Fruit fly (Drosophila melanogaster): ENCODE measurements around the gene Ras64B.
A peak's percentile ranks its signal among the peaks of the same experiment; 100 is the strongest.

Ras64B gene

DNA sequence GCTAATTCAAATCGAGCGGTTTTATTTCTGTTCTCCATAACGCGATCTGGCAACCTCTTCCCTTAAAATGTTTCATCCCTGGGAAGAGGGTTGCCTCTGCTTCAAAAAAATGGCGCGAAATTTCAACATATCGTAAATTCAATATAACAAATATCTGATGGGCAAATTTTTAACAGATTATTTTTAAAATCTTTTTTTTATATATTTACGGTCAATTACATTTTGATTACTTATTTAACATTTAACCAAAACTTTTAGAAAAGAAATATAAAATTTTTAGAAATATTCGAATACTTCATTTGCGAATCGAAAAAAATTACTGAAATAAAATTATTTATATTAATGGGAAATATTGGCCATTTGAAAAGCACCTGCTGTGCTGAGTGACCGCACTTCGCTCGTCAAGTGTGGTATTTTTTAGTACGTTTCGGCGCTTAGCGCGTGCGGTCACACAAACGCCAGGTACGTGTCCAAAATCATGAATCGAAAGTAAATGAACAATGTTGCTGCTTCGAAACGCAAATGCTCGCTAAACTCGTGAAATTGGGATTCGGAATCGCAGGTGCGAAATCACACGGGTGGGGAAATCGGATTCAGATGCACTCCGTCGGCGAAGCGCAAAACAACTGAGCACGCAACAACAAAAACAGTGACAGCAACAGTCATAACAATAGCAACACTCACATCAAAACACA lies 31.2 kb downstream of the Ras64B start, which contains the start of gene Ero1L (continued):
- peak; percentile 2 for TF ChIP-seq CG12071 (GFP tag; optimal IDR thresholded peaks at IDR 0.05)
- TF ChIP-seq CG16813 (GFP tag; IDR thresholded peaks at IDR 0.05; ENCODE audit: partially characterized antibody): no peak
- TF ChIP-seq CG5953 (GFP tag; IDR thresholded peaks at IDR 0.05): no peak
- no peak for TF ChIP-seq CG13775 (GFP tag; optimal IDR thresholded peaks at IDR 0.05)
- no peak for TF ChIP-seq sqz (GFP tag; optimal IDR thresholded peaks at IDR 0.05)
- TF ChIP-seq CG4730 (GFP tag; IDR thresholded peaks at IDR 0.05): no peak
- no peak for TF ChIP-seq sens-2 (GFP tag; IDR thresholded peaks at IDR 0.05)
- peak; percentile 98 for TF ChIP-seq CG7928 (GFP tag; optimal IDR thresholded peaks at IDR 0.05)
- no peak for TF ChIP-seq CG4282 (GFP tag; optimal IDR thresholded peaks at IDR 0.05)
- no peak for TF ChIP-seq Scr (GFP tag; IDR thresholded peaks at IDR 0.05; ENCODE audit: partially characterized antibody)
- no peak for TF ChIP-seq CHES-1-like (GFP tag; optimal IDR thresholded peaks at IDR 0.05)
- TF ChIP-seq CG18476 (GFP tag; optimal IDR thresholded peaks at IDR 0.05): no peak
- TF ChIP-seq CG11696 (GFP tag; IDR thresholded peaks at IDR 0.05): peak; percentile 92
- no peak for TF ChIP-seq Usf (GFP tag; optimal IDR thresholded peaks at IDR 0.05)
- TF ChIP-seq Dll (GFP tag; IDR thresholded peaks at IDR 0.05; ENCODE audit: partially characterized antibody): peak; percentile 41; the same call in 1 of the 4 replicates
- TF ChIP-seq pnt (GFP tag; optimal IDR thresholded peaks at IDR 0.05): no peak
- peak; percentile 98 for TF ChIP-seq E2f2 (GFP tag; IDR thresholded peaks at IDR 0.05)
- no peak for TF ChIP-seq Elba2 (GFP tag; optimal IDR thresholded peaks at IDR 0.05)
- peak; percentile 47 for TF ChIP-seq Sox100B (GFP tag; optimal IDR thresholded peaks at IDR 0.05)
- TF ChIP-seq CG10431 (GFP tag; optimal IDR thresholded peaks at IDR 0.05): no peak
- TF ChIP-seq Taf1 (GFP tag; IDR thresholded peaks at IDR 0.05): no peak
- no peak for TF ChIP-seq Rx (GFP tag; IDR thresholded peaks at IDR 0.05)
- TF ChIP-seq gcm (GFP tag; optimal IDR thresholded peaks at IDR 0.05): no peak
- TF ChIP-seq Hmx (GFP tag; optimal IDR thresholded peaks at IDR 0.05): no peak
- TF ChIP-seq usp (GFP tag; optimal IDR thresholded peaks at IDR 0.05): no peak
- no peak for TF ChIP-seq HLHmδ (GFP tag; optimal IDR thresholded peaks at IDR 0.05)
- TF ChIP-seq tio (GFP tag; optimal IDR thresholded peaks at IDR 0.05): no peak
- TF ChIP-seq CG10321 (GFP tag; IDR thresholded peaks at IDR 0.05): no peak
- TF ChIP-seq CG15601 (tag; optimal IDR thresholded peaks at IDR 0.05): peak; percentile 45
- no peak for TF ChIP-seq CG4328 (GFP tag; optimal IDR thresholded peaks at IDR 0.05)
- TF ChIP-seq seq (GFP tag; IDR thresholded peaks at IDR 0.05): no peak
- TF ChIP-seq CG15514 (GFP tag; optimal IDR thresholded peaks at IDR 0.05): peak; percentile 45
- TF ChIP-seq vfl (GFP tag; optimal IDR thresholded peaks at IDR 0.05): no peak
- TF ChIP-seq CG17802 (tag; optimal IDR thresholded peaks at IDR 0.05): no peak
- TF ChIP-seq CG1647 (GFP tag; optimal IDR thresholded peaks at IDR 0.05): no peak
- no peak for TF ChIP-seq cg (GFP tag; optimal IDR thresholded peaks at IDR 0.05)
- TF ChIP-seq stc (GFP tag; IDR thresholded peaks at IDR 0.05): no peak
- peak; percentile 25; the same call in 1 of the 2 replicates for TF ChIP-seq CG9932 (GFP tag; IDR thresholded peaks at IDR 0.05)
- no peak for TF ChIP-seq CG8388 (GFP tag; optimal IDR thresholded peaks at IDR 0.05)
- no peak for TF ChIP-seq ssp (GFP tag; IDR thresholded peaks at IDR 0.05)
- no peak for TF ChIP-seq vnd (GFP tag; IDR thresholded peaks at IDR 0.05; ENCODE audit: partially characterized antibody)
- no peak for TF ChIP-seq GATAe (GFP tag; conservative IDR thresholded peaks at IDR 0.05)
- no peak for TF ChIP-seq CG10274 (GFP tag; optimal IDR thresholded peaks at IDR 0.05)
- TF ChIP-seq twi (tag; optimal IDR thresholded peaks at IDR 0.05): no peak
- no peak for TF ChIP-seq Awh (GFP tag; IDR thresholded peaks at IDR 0.05)
- TF ChIP-seq onecut (GFP tag; IDR thresholded peaks at IDR 0.05): peak; percentile 26; the same call in 1 of the 2 replicates
- peak; percentile 3 for TF ChIP-seq kni (GFP tag; optimal IDR thresholded peaks at IDR 0.05)
- no peak for TF ChIP-seq toy (GFP tag; IDR thresholded peaks at IDR 0.05)
- peak; percentile 69 for TF ChIP-seq CoRest (tag; optimal IDR thresholded peaks at IDR 0.05)
- TF ChIP-seq CG18599 (GFP tag; optimal IDR thresholded peaks at IDR 0.05): peak; percentile 55

All from whole organism, embryonic.